Fruit fly (Drosophila melanogaster) whole organism, adult: ENCODE data around the gene CG32572.

Experiments used
- CG14711 ChIP-seq: fragments of 200-800 bp; sonication (Bioruptor generic); optimal IDR thresholded peaks from 2 replicates; lab custom pipeline; 2018; ENCODE audit warnings: missing biosample characterization, mild to moderate bottlenecking, missing genetic modification characterization, moderate library complexity
- CG1620 ChIP-seq: fragments of 200-800 bp; sonication (Bioruptor generic); optimal IDR thresholded peaks from 2 replicates; lab custom pipeline; 2016; ENCODE audit warnings: missing biosample characterization, missing genetic modification characterization
- CG5204 ChIP-seq: fragments of 200-800 bp; sonication (Bioruptor generic); optimal IDR thresholded peaks from 2 replicates; lab custom pipeline; 2016; ENCODE audit warnings: missing biosample characterization, missing genetic modification characterization
- CG7101 ChIP-seq: fragments of 200-800 bp; sonication (Bioruptor generic); optimal IDR thresholded peaks from 2 replicates; lab custom pipeline; 2018; ENCODE audit warnings: missing biosample characterization, mild to moderate bottlenecking, missing genetic modification characterization, moderate library complexity
- Mnt ChIP-seq: fragments of 200-800 bp; sonication (Bioruptor generic); optimal IDR thresholded peaks from 2 replicates; lab custom pipeline; 2016; ENCODE audit warnings: missing biosample characterization, mild to moderate bottlenecking, missing genetic modification characterization
- bab1 ChIP-seq: fragments of 200-800 bp; sonication (Bioruptor generic); optimal IDR thresholded peaks from 3 replicates; lab custom pipeline; 2019; ENCODE audit warnings: missing biosample characterization, mild to moderate bottlenecking, missing genetic modification characterization, moderate library complexity
- cnc ChIP-seq, 2 experiments: fragments of >200 bp; optimal IDR thresholded peaks; 2 replicates each; lab custom pipeline; 2017
- kay ChIP-seq: fragments of 200-800 bp; sonication (Bioruptor generic); peaks from one replicate; lab custom pipeline; 2016; ENCODE audit warnings: missing biosample characterization, missing genetic modification characterization, borderline replicate concordance

dm6 chrX:16701941-16702340 lies 19.0 kb upstream of the CG32572 start, which contains the start of gene sphe:
- peak; percentile 69 for TF ChIP-seq kay (GFP tag; lab: Kevin White, UChicago)
- no peak for TF ChIP-seq CG14711 (tag; lab: Kevin White, UChicago)
- TF ChIP-seq CG5204 (GFP tag; lab: Kevin White, UChicago): no peak
- no peak for TF ChIP-seq CG1620 (GFP tag; lab: Kevin White, UChicago)
- TF ChIP-seq cnc (optimal IDR thresholded peaks at IDR 0.05; lab: Kevin White, UChicago): no peak
- peak; percentile 5 for TF ChIP-seq Mnt (GFP tag; lab: Kevin White, UChicago)
- no peak for TF ChIP-seq CG7101
- TF ChIP-seq bab1 (GFP tag; lab: Kevin White, UChicago): no peak
